Worm (Caenorhabditis elegans) whole organism, L1 larva: ENCODE measurements around the gene elb-1.

Source experiments
- F16B12.6 ChIP-seq: fragments of 150-350 bp; optimal IDR thresholded peaks from 2 replicates; lab custom pipeline; 2014; ENCODE audit warnings: missing biosample characterization, missing genetic modification characterization
- blmp-1 ChIP-seq: fragments of 150-350 bp; optimal IDR thresholded peaks from 2 replicates; lab custom pipeline; 2014; ENCODE audit warnings: missing biosample characterization, missing genetic modification characterization
- ceh-8 ChIP-seq: fragments of 200-800 bp; sonication (Bioruptor generic); optimal IDR thresholded peaks from 2 replicates; lab custom pipeline; 2018; ENCODE audit warnings: mild to moderate bottlenecking, missing genetic modification characterization, moderate library complexity, missing compliant biosample characterization
- ceh-82 ChIP-seq, 3 experiments: fragments of 150-350 bp in 1 of 3; sonication (generic microtip) in 2 of 3; optimal IDR thresholded peaks; 2 replicates each; lab custom pipeline; 2014 to 2017; ENCODE audit warnings: missing biosample characterization in 3 of 3, missing genetic modification characterization in 3 of 3
- ceh-90 ChIP-seq: sonication (generic microtip); optimal IDR thresholded peaks from 2 replicates; lab custom pipeline; 2016; ENCODE audit warnings: missing genetic modification characterization, missing compliant biosample characterization
- ces-1 ChIP-seq: fragments of 150-350 bp; optimal IDR thresholded peaks from 2 replicates; lab custom pipeline; 2014; ENCODE audit warnings: missing biosample characterization, missing genetic modification reagents, missing genetic modification characterization
- efl-1 ChIP-seq, 4 experiments: fragments of 150-350 bp; optimal IDR thresholded peaks in 3 of 4; peaks in 1 of 4; 1 replicate in 1 of 4; 2 replicates in 3 of 4; lab custom pipeline; 2014; ENCODE audit warnings: missing biosample characterization in 2 of 4, missing genetic modification characterization in 2 of 4, missing genetic modification reagents in 2 of 4
- egl-27 ChIP-seq, 2 experiments: fragments of 150-350 bp in 1 of 2; sonication (generic microtip); optimal IDR thresholded peaks; 3 replicates each; lab custom pipeline; 2017 to 2018; ENCODE audit warnings: missing biosample characterization in 2 of 2, missing genetic modification characterization in 2 of 2, missing genetic modification reagents in 2 of 2
- elt-2 ChIP-seq: sonication (generic microtip); optimal IDR thresholded peaks from 2 replicates; lab custom pipeline; 2016; ENCODE audit warnings: missing genetic modification characterization, mild to moderate bottlenecking, inconsistent platforms, missing compliant biosample characterization, missing genetic modification reagents
- fkh-4 ChIP-seq: sonication (generic microtip); optimal IDR thresholded peaks from 2 replicates; lab custom pipeline; 2016; ENCODE audit warnings: missing compliant biosample characterization, missing genetic modification characterization, borderline replicate concordance
- fkh-8 ChIP-seq: sonication (generic microtip); optimal IDR thresholded peaks from 2 replicates; lab custom pipeline; 2016; ENCODE audit warnings: mild to moderate bottlenecking, missing genetic modification characterization, missing compliant biosample characterization
- fos-1 ChIP-seq: fragments of 150-350 bp; optimal IDR thresholded peaks from 2 replicates; lab custom pipeline; 2014; ENCODE audit warnings: missing biosample characterization, missing genetic modification characterization
- grh-1 ChIP-seq: fragments of 200-800 bp; sonication (Bioruptor generic); IDR thresholded peaks from 2 replicates; pipeline ENCODE4 v1.3.6; 2022; ENCODE audit warnings: missing genetic modification reagents, missing genetic modification characterization, missing compliant biosample characterization
- hlh-4 ChIP-seq: sonication (generic microtip); optimal IDR thresholded peaks from 2 replicates; lab custom pipeline; 2016; ENCODE audit warnings: mild to moderate bottlenecking, missing genetic modification characterization, missing compliant biosample characterization
- hpl-2 ChIP-seq: fragments of 150-350 bp; optimal IDR thresholded peaks from 2 replicates; lab custom pipeline; 2014; ENCODE audit warnings: missing biosample characterization, missing genetic modification reagents, missing genetic modification characterization
- lin-35 ChIP-seq, 2 experiments: fragments of 150-350 bp; optimal IDR thresholded peaks; 2 replicates each; lab custom pipeline; 2014; ENCODE audit warnings: missing biosample characterization in 2 of 2, missing genetic modification characterization in 2 of 2, missing genetic modification reagents in 2 of 2
- lin-39 ChIP-seq: fragments of 150-350 bp; optimal IDR thresholded peaks from 2 replicates; lab custom pipeline; 2014; ENCODE audit warnings: missing biosample characterization, missing genetic modification reagents, missing genetic modification characterization
- lir-3 ChIP-seq: sonication (generic microtip); optimal IDR thresholded peaks from 2 replicates; lab custom pipeline; 2016; ENCODE audit warnings: mild to moderate bottlenecking, missing genetic modification characterization, moderate library complexity, missing compliant biosample characterization; ENCODE audit not compliant: poor library complexity
- lsy-2 ChIP-seq, 2 experiments: fragments of 150-350 bp; optimal IDR thresholded peaks; 2 replicates each; lab custom pipeline; 2014; ENCODE audit warnings: missing biosample characterization in 2 of 2, missing genetic modification characterization in 2 of 2
- mab-9 ChIP-seq: fragments of 200-800 bp; sonication (Bioruptor generic); IDR thresholded peaks from 2 replicates; pipeline ENCODE4 v1.3.6; 2022; ENCODE audit warnings: missing genetic modification reagents, missing genetic modification characterization, missing compliant biosample characterization
- nhr-71 ChIP-seq: sonication (generic microtip); optimal IDR thresholded peaks from 2 replicates; lab custom pipeline; 2016; ENCODE audit warnings: mild to moderate bottlenecking, missing genetic modification characterization, moderate library complexity, missing compliant biosample characterization
- nhr-76 ChIP-seq: sonication (generic microtip); optimal IDR thresholded peaks from 2 replicates; lab custom pipeline; 2017; ENCODE audit warnings: missing biosample characterization, missing genetic modification characterization
- nhr-85 ChIP-seq: sonication (generic microtip); peaks from one replicate; lab custom pipeline; 2016; ENCODE audit warnings: missing genetic modification characterization, inconsistent platforms, missing compliant biosample characterization
- pag-3 ChIP-seq: sonication (generic microtip); optimal IDR thresholded peaks from 2 replicates; lab custom pipeline; 2017; ENCODE audit warnings: missing genetic modification characterization, mild to moderate bottlenecking, missing compliant biosample characterization, antibody characterized with exemption, borderline replicate concordance; ENCODE audit not compliant: insufficient read depth
- skn-1 ChIP-seq: fragments of 150-350 bp; optimal IDR thresholded peaks from 2 replicates; lab custom pipeline; 2014; ENCODE audit warnings: missing biosample characterization, missing genetic modification characterization
- snu-23 ChIP-seq: sonication (generic microtip); optimal IDR thresholded peaks from 2 replicates; lab custom pipeline; 2016; ENCODE audit warnings: missing genetic modification characterization, missing compliant biosample characterization
- sox-4 ChIP-seq: sonication (generic microtip); optimal IDR thresholded peaks from 2 replicates; lab custom pipeline; 2016; ENCODE audit warnings: missing genetic modification characterization, missing compliant biosample characterization
- sptf-1 ChIP-seq: fragments of 150-350 bp; optimal IDR thresholded peaks from 2 replicates; lab custom pipeline; 2014; ENCODE audit warnings: missing biosample characterization, missing genetic modification characterization
- tbx-2 ChIP-seq: sonication (generic microtip); optimal IDR thresholded peaks from 2 replicates; lab custom pipeline; 2016; ENCODE audit warnings: missing genetic modification characterization, missing compliant biosample characterization
- tlp-1 ChIP-seq: fragments of 150-350 bp; optimal IDR thresholded peaks from 2 replicates; lab custom pipeline; 2014; ENCODE audit warnings: missing biosample characterization, missing genetic modification characterization
- unc-130 ChIP-seq: fragments of 150-350 bp; optimal IDR thresholded peaks from 2 replicates; lab custom pipeline; 2017; ENCODE audit warnings: missing biosample characterization, missing genetic modification characterization, inconsistent platforms
- unc-30 ChIP-seq: sonication (generic microtip); optimal IDR thresholded peaks from 2 replicates; lab custom pipeline; 2017; ENCODE audit warnings: missing biosample characterization, missing genetic modification characterization
- vab-15 ChIP-seq: sonication (generic microtip); optimal IDR thresholded peaks from 2 replicates; lab custom pipeline; 2017; ENCODE audit warnings: missing genotype, mild to moderate bottlenecking, missing genetic modification characterization, missing compliant biosample characterization
- xbp-1 ChIP-seq: sonication (generic microtip); optimal IDR thresholded peaks from 2 replicates; lab custom pipeline; 2016; ENCODE audit warnings: missing genetic modification characterization, missing compliant biosample characterization
- zag-1 ChIP-seq: fragments of 150-350 bp; optimal IDR thresholded peaks from 2 replicates; lab custom pipeline; 2014; ENCODE audit warnings: missing biosample characterization, missing genetic modification characterization

Gene elb-1

ce11 chrIII:11703776-11704093 lies 15.5 kb downstream of the elb-1 start, which contains the start of gene col-95:
col-95 (plus strand) TSS chrIII:11703994.
- no peak for TF ChIP-seq nhr-76 (tag; lab: Kevin White, UChicago)
- TF ChIP-seq tlp-1 (tag; lab: Kevin White, UChicago) = no peak
- TF ChIP-seq ces-1 (GFP tag; lab: Kevin White, UChicago) = no peak
- TF ChIP-seq fkh-4 = no peak
- TF ChIP-seq lin-35 (GFP tag; optimal IDR thresholded peaks at IDR 0.05; lab: Kevin White, UChicago) = peak in 1 of 2 experiments; percentile 5
- no peak for TF ChIP-seq egl-27 (tag; optimal IDR thresholded peaks at IDR 0.05; lab: Kevin White, UChicago)

ce11 chrIII:11703006-11703775 lies 16.1 kb downstream of the elb-1 start:
- TF ChIP-seq sptf-1 (tag; lab: Kevin White, UChicago) = no peak
- no peak for TF ChIP-seq F16B12.6
- no peak for TF ChIP-seq fkh-8
- TF ChIP-seq snu-23 (GFP tag; lab: Kevin White, UChicago) = no peak
- no peak for TF ChIP-seq nhr-76 (tag; lab: Kevin White, UChicago)
- TF ChIP-seq vab-15 = no peak
- no peak for TF ChIP-seq xbp-1 (tag; lab: Kevin White, UChicago)
- TF ChIP-seq skn-1 (tag; lab: Kevin White, UChicago) = no peak
- TF ChIP-seq lir-3 (tag; lab: Kevin White, UChicago) = no peak
- no peak for TF ChIP-seq sox-4 (tag; lab: Kevin White, UChicago)
- TF ChIP-seq nhr-71 (tag; lab: Kevin White, UChicago) = no peak
- TF ChIP-seq grh-1 (GFP tag; lab: Robert Waterston, UW) = peak; percentile 60
- no peak for TF ChIP-seq hpl-2 (GFP tag; lab: Kevin White, UChicago)
- TF ChIP-seq lsy-2 (tag; optimal IDR thresholded peaks at IDR 0.05; lab: Kevin White, UChicago) = no peak
- no peak for TF ChIP-seq hlh-4 (tag; lab: Kevin White, UChicago)
- no peak for TF ChIP-seq mab-9 (GFP tag; lab: Robert Waterston, UW)
- TF ChIP-seq nhr-85 (tag; lab: Kevin White, UChicago) = peak; percentile 69
- TF ChIP-seq blmp-1 (tag; lab: Kevin White, UChicago) = peak; percentile 87

ce11 chrIII:11701863-11702262 lies 17.4 kb downstream of the elb-1 start:
- no peak for TF ChIP-seq blmp-1 (tag; lab: Kevin White, UChicago)
- TF ChIP-seq elt-2 (tag; lab: Kevin White, UChicago) = no peak
- TF ChIP-seq zag-1 (tag; lab: Kevin White, UChicago) = no peak
- peak; percentile 77 for TF ChIP-seq ceh-8 (GFP tag; lab: Kevin White, UChicago)
- TF ChIP-seq ceh-82 (tag; optimal IDR thresholded peaks at IDR 0.05; lab: Kevin White, UChicago) = no peak
- no peak for TF ChIP-seq ceh-90 (tag; lab: Kevin White, UChicago)
- no peak for TF ChIP-seq pag-3

ce11 chrIII:11699959-11700358 lies 19.3 kb downstream of the elb-1 start, which contains the start of gene pqn-84:
pqn-84 (plus strand) TSS chrIII:11700259.
- no peak for TF ChIP-seq tbx-2 (tag; lab: Kevin White, UChicago)
- no peak for TF ChIP-seq efl-1 (optimal IDR thresholded peaks at IDR 0.05; lab: Kevin White, UChicago)
- peak in 1 of 2 experiments; percentile 53 for TF ChIP-seq efl-1 (GFP tag; optimal IDR thresholded peaks at IDR 0.05 in 1 of 2; lab: Kevin White, UChicago)
- TF ChIP-seq, all 84 proteins: peak for 1

ce11 chrIII:11698569-11698968 lies 20.7 kb downstream of the elb-1 start, which contains the start of gene Y41C4A.7:
Y41C4A.7 (plus strand) TSS chrIII:11698869.
- TF ChIP-seq lin-39 (tag; lab: Kevin White, UChicago) = no peak
- TF ChIP-seq fos-1 (tag; lab: Kevin White, UChicago) = no peak
- TF ChIP-seq unc-130 (tag; lab: Kevin White, UChicago) = no peak
- no peak for TF ChIP-seq unc-30 (tag; lab: Kevin White, UChicago)
- no peak for TF ChIP-seq elt-2 (tag; lab: Kevin White, UChicago)
